Worm (Caenorhabditis elegans): ENCODE measurements around the gene F31F4.1.

- no peak for TF ChIP-seq unc-39 (tag; optimal IDR thresholded peaks at IDR 0.05)
- TF ChIP-seq nhr-2 (tag; optimal IDR thresholded peaks at IDR 0.05), result no peak
- no peak for TF ChIP-seq pha-4 (tag; optimal IDR thresholded peaks at IDR 0.05)
- TF ChIP-seq blmp-1 (tag; optimal IDR thresholded peaks at IDR 0.05), result no peak
- no peak for TF ChIP-seq unc-62 (GFP tag; optimal IDR thresholded peaks at IDR 0.05)
- TF ChIP-seq nhr-28 (tag; optimal IDR thresholded peaks at IDR 0.05), result no peak
- no peak for TF ChIP-seq hlh-1 (tag; optimal IDR thresholded peaks at IDR 0.05)
- no peak for TF ChIP-seq elt-1 (tag; optimal IDR thresholded peaks at IDR 0.05; ENCODE audit: borderline replicate concordance, insufficient read depth)
- TF ChIP-seq nhr-76 (tag; optimal IDR thresholded peaks at IDR 0.05), result no peak
Observed at ce11 chrV:708808-709207, 24.9 kb downstream of the F31F4.1 start, which contains the start of gene srbc-39.

Measured in whole organism, mixed stage, embryonic.